Worm (Caenorhabditis elegans) whole organism, L1 larva: ENCODE results near the gene his-24.

Source experiments
- egl-13 ChIP-seq: sonication (generic microtip); optimal IDR thresholded peaks from 2 replicates; lab custom pipeline; 2016; ENCODE audit warnings: missing genotype, missing genetic modification reagents, missing genetic modification characterization, missing compliant biosample characterization
- lin-13 ChIP-seq: fragments of 150-350 bp; optimal IDR thresholded peaks from 2 replicates; lab custom pipeline; 2014; ENCODE audit warnings: missing biosample characterization, missing genetic modification reagents, missing genetic modification characterization
- nhr-84 ChIP-seq: sonication (generic microtip); optimal IDR thresholded peaks from 2 replicates; lab custom pipeline; 2017; ENCODE audit warnings: missing biosample characterization, missing genetic modification characterization
- rnt-1 ChIP-seq: sonication (generic microtip); optimal IDR thresholded peaks from 2 replicates; lab custom pipeline; 2016; ENCODE audit warnings: mild to moderate bottlenecking, missing genetic modification characterization, moderate library complexity, missing compliant biosample characterization
- skn-1 ChIP-seq: fragments of 150-350 bp; optimal IDR thresholded peaks from 2 replicates; lab custom pipeline; 2014; ENCODE audit warnings: missing biosample characterization, missing genetic modification characterization

ce11 chrX:14487832-14488231 lies 2.1 kb upstream of the his-24 start:
- TF ChIP-seq nhr-84 (tag; lab: Kevin White, UChicago) (no peak), skn-1 (tag; lab: Kevin White, UChicago) (no peak), lin-13 (GFP tag; lab: Kevin White, UChicago) (no peak), rnt-1 (tag; lab: Kevin White, UChicago) (no peak), egl-13 (no peak)
